Fruit fly (Drosophila melanogaster): ENCODE data around the gene ND-ACP.

Gene ND-ACP

DNA sequence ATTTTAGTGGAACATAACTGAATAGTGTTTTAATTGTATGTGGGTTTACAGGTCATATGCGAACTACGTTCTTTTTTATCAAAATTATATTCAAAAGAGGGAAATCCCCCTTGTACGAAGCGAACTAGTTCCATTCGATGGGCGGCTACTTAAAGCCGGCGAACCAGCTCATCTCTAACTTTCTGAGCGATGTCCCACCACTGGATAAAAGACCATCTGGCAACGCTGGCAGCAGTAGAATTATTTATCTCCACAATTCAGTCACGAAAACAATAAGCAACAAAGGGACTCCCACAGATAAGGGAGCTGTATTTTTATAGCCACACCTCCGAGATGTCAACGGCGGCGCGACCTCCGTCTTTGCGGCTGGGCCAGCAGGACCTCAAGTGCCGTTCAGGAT lies 34.1 kb upstream of the ND-ACP start, which contains the start of gene Rabex-5 (continued):
- peak; percentile 67 for TF ChIP-seq Dp (GFP tag; optimal IDR thresholded peaks at IDR 0.05)
- no peak for TF ChIP-seq Dad (GFP tag; optimal IDR thresholded peaks at IDR 0.05)
- TF ChIP-seq CG7963 (GFP tag; IDR thresholded peaks at IDR 0.05; ENCODE audit: partially characterized antibody): peak; percentile 62; the same call in 2 of the 3 replicates
- TF ChIP-seq CG13424 (tag; optimal IDR thresholded peaks at IDR 0.05): peak; percentile 37
- TF ChIP-seq Oli (tag; optimal IDR thresholded peaks at IDR 0.05): no peak
- no peak for TF ChIP-seq crol (GFP tag; IDR thresholded peaks at IDR 0.05)
- no peak for TF ChIP-seq abd-A (tag; optimal IDR thresholded peaks at IDR 0.05)
- TF ChIP-seq Hmx (GFP tag; optimal IDR thresholded peaks at IDR 0.05): no peak
- TF ChIP-seq Mes4 (GFP tag; optimal IDR thresholded peaks at IDR 0.05): no peak
- no peak for TF ChIP-seq CG3726 (GFP tag; IDR thresholded peaks at IDR 0.05)
- peak; percentile 69 for TF ChIP-seq Hmr (GFP tag; optimal IDR thresholded peaks at IDR 0.05)
- no peak for TF ChIP-seq stc (GFP tag; IDR thresholded peaks at IDR 0.05)
- TF ChIP-seq HHEX (GFP tag; optimal IDR thresholded peaks at IDR 0.05): peak; percentile 27
- peak; percentile 62 for TF ChIP-seq YL-1 (GFP tag; optimal IDR thresholded peaks at IDR 0.05)
- TF ChIP-seq Meics (GFP tag; optimal IDR thresholded peaks at IDR 0.05): peak; percentile 14
- TF ChIP-seq croc (GFP tag; conservative IDR thresholded peaks at IDR 0.05): no peak
- TF ChIP-seq CG8290 (GFP tag; optimal IDR thresholded peaks at IDR 0.05): no peak
- TF ChIP-seq CG8290 (tag; optimal IDR thresholded peaks at IDR 0.05): peak in 1 of 2 experiments; percentile 49
- no peak for TF ChIP-seq CG9727 (GFP tag; optimal IDR thresholded peaks at IDR 0.05)
- TF ChIP-seq NC2β (GFP tag; optimal IDR thresholded peaks at IDR 0.05): peak; percentile 50
- TF ChIP-seq H15 (GFP tag; IDR thresholded peaks at IDR 0.05): 0 out of 3 replicates have a peak, but pooled peaks have one; percentile 18
- TF ChIP-seq Ets97D (GFP tag; optimal IDR thresholded peaks at IDR 0.05): peak; percentile 63
- peak; percentile 94 for TF ChIP-seq Lhr (GFP tag; optimal IDR thresholded peaks at IDR 0.05)

- TF ChIP-seq Abd-B (GFP tag; optimal IDR thresholded peaks at IDR 0.05) (no peak), hth (optimal IDR thresholded peaks at IDR 0.05) (no peak), CG11247 (GFP tag; IDR thresholded peaks at IDR 0.05) (0 out of 2 replicates have a peak, but pooled peaks have one; percentile 15), CG3726 (GFP tag; IDR thresholded peaks at IDR 0.05) (no peak), CG12769 (tag; optimal IDR thresholded peaks at IDR 0.05) (no peak), CG7963 (GFP tag; IDR thresholded peaks at IDR 0.05; ENCODE audit: partially characterized antibody) (no peak), CG6791 (GFP tag; IDR thresholded peaks at IDR 0.05; ENCODE audit: partially characterized antibody) (0 out of 3 replicates have a peak, but pooled peaks have one; percentile 27), Jarid2 (GFP tag; optimal IDR thresholded peaks at IDR 0.05) (peak; percentile 80), CG4404 (GFP tag; IDR thresholded peaks at IDR 0.05) (no peak), kni (GFP tag; optimal IDR thresholded peaks at IDR 0.05) (no peak), CG8944 (GFP tag; optimal IDR thresholded peaks at IDR 0.05) (no peak), Stat92E (GFP tag; optimal IDR thresholded peaks at IDR 0.05) (no peak), CG8290 (GFP tag; optimal IDR thresholded peaks at IDR 0.05) (no peak), CG8290 (tag; optimal IDR thresholded peaks at IDR 0.05) (peak in 1 of 2 experiments; percentile 62), CG13123 (GFP tag; optimal IDR thresholded peaks at IDR 0.05) (no peak), CG30403 (GFP tag; optimal IDR thresholded peaks at IDR 0.05) (no peak), CG16815 (GFP tag; optimal IDR thresholded peaks at IDR 0.05) (no peak), grau (tag; optimal IDR thresholded peaks at IDR 0.05) (peak; percentile 28), BtbVII (GFP tag; optimal IDR thresholded peaks at IDR 0.05) (no peak), CG7372 (GFP tag; IDR thresholded peaks at IDR 0.05) (no peak), CG17186 (GFP tag; optimal IDR thresholded peaks at IDR 0.05) (no peak), salm (tag; optimal IDR thresholded peaks at IDR 0.05) (no peak), Scr (GFP tag; IDR thresholded peaks at IDR 0.05; ENCODE audit: partially characterized antibody) (peak; percentile 37; the same call in 1 of the 2 replicates), D19B (GFP tag; optimal IDR thresholded peaks at IDR 0.05) (no peak), Chrac-16 (GFP tag; optimal IDR thresholded peaks at IDR 0.05) (no peak), Atf-2 (GFP tag; optimal IDR thresholded peaks at IDR 0.05) (no peak), CG9876 (GFP tag; optimal IDR thresholded peaks at IDR 0.05) (no peak), emc (GFP tag; optimal IDR thresholded peaks at IDR 0.05) (no peak), nau (GFP tag; optimal IDR thresholded peaks at IDR 0.05) (no peak), kah (GFP tag; optimal IDR thresholded peaks at IDR 0.05) (peak; percentile 54), lilli (GFP tag; optimal IDR thresholded peaks at IDR 0.05) (no peak)
These were observed 31.2 kb upstream of the ND-ACP start, which contains the start of gene scf for dm6 chr3L:1298509-1298908. Gene scf, plus strand, starts transcription at chr3L:1298672.
